Worm (Caenorhabditis elegans): ENCODE results near the gene pmp-2.
"Not testable (repeated sequence)": the region's sequence is repeated elsewhere in the genome, so short reads cannot be mapped to it uniquely, and the experiment has no call there.

The pmp-2 gene

ce11 chrII:6909568-6910122 is 22.0 kb upstream of the pmp-2 start, which contains the start of gene asm-1:
Gene asm-1 (plus strand): TSS chrII:6910072.
- no peak for TF ChIP-seq ceh-82 (tag; optimal IDR thresholded peaks at IDR 0.05)
- TF ChIP-seq mml-1 (tag; optimal IDR thresholded peaks at IDR 0.05) = no peak
- no peak for TF ChIP-seq zag-1 (tag; optimal IDR thresholded peaks at IDR 0.05)
- TF ChIP-seq nhr-237 (tag; optimal IDR thresholded peaks at IDR 0.05) = no peak
- TF ChIP-seq nfya-1 (tag; optimal IDR thresholded peaks at IDR 0.05; ENCODE audit: insufficient read depth) = no peak
- no peak for TF ChIP-seq nhr-67 (tag; optimal IDR thresholded peaks at IDR 0.05)
- TF ChIP-seq elt-2 (tag; optimal IDR thresholded peaks at IDR 0.05) = peak; percentile 26

DNA sequence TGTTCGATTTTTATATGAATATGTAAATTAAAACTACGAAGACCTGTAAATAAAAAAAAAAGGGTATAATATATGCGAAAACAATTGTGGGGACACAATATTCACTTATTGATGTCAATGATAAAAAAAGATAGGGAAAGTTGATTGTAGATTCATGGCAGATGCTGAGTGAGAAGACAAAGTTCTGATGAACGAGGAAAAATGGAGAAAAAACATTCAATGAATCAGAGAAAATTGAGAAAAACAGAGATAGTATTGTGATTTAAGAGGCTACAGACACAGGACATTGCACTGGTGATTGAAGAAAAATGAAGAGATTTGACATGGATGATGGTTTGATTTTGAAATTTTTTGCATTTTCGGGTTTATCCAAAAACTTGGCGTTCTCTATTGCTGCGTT is 21.1 kb upstream of the pmp-2 start:
- no peak for TF ChIP-seq unc-39 (tag; optimal IDR thresholded peaks at IDR 0.05)
- no peak for TF ChIP-seq elt-2 (tag; optimal IDR thresholded peaks at IDR 0.05)
- TF ChIP-seq ztf-11 (tag; optimal IDR thresholded peaks at IDR 0.05) = no peak
- TF ChIP-seq fkh-10 (GFP tag; optimal IDR thresholded peaks at IDR 0.05) = no peak
- no peak for TF ChIP-seq nhr-43 (tag; optimal IDR thresholded peaks at IDR 0.05; ENCODE audit: poor library complexity, severe bottlenecking)
- TF ChIP-seq lsy-12 (tag; optimal IDR thresholded peaks at IDR 0.05) = no peak
- no peak for TF ChIP-seq jun-1 (tag; optimal IDR thresholded peaks at IDR 0.05)
- TF ChIP-seq nhr-12 (tag; optimal IDR thresholded peaks at IDR 0.05) = no peak
- no peak for TF ChIP-seq R02D3.7 (tag; optimal IDR thresholded peaks at IDR 0.05)
- no peak for TF ChIP-seq egl-27 (tag; optimal IDR thresholded peaks at IDR 0.05)
- TF ChIP-seq egl-5 (tag; optimal IDR thresholded peaks at IDR 0.05) = no peak
- no peak for TF ChIP-seq hmg-11 (tag; optimal IDR thresholded peaks at IDR 0.05)
- TF ChIP-seq daf-12 (tag; optimal IDR thresholded peaks at IDR 0.05) = no peak
- no peak for TF ChIP-seq ceh-9 (tag; optimal IDR thresholded peaks at IDR 0.05)
- TF ChIP-seq ceh-16 (tag; optimal IDR thresholded peaks at IDR 0.05) = no peak
- TF ChIP-seq nhr-77 (tag; optimal IDR thresholded peaks at IDR 0.05) = no peak
- no peak for TF ChIP-seq zag-1 (tag; optimal IDR thresholded peaks at IDR 0.05)
- TF ChIP-seq eor-1 (tag; optimal IDR thresholded peaks at IDR 0.05) = no peak
- no peak for TF ChIP-seq ceh-28 (tag; optimal IDR thresholded peaks at IDR 0.05)

DNA sequence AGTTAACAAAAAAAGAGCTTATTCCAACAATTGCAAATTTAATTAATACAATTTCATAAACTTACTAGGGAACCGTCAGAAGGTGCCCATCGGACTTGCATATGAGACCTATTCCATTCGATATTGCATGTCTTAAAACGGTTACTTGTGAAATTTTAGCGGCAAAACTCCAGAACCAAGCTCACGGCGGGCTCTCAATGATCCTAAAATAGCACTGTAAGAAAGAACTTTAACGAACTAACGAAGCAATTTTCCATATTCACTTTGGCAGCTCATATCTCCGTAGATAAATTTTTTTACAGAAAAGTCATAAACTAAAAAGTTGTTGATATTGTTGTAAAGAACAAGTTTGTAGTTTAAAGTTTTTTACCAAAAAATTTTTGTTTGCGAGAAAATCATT is 20.1 kb upstream of the pmp-2 start, which contains the start of gene B0252.3:
Gene B0252.3, minus strand, starts transcription at position 101 of the 400 bp plus-strand sequence.
- not testable (repeated sequence) for TF ChIP-seq nhr-25, egl-5, ZK546.5 (tag; optimal IDR thresholded peaks at IDR 0.05)

ce11 chrII:6901795-6902194 is 14.2 kb upstream of the pmp-2 start, which contains the start of gene psmd-9:
Gene psmd-9 (plus strand): TSS chrII:6902095.
- TF ChIP-seq pha-4 (tag; optimal IDR thresholded peaks at IDR 0.05) (no peak), R02D3.7 (tag; optimal IDR thresholded peaks at IDR 0.05) (no peak), elt-3 (tag; optimal IDR thresholded peaks at IDR 0.05) (no peak), snpc-4 (tag; optimal IDR thresholded peaks at IDR 0.05) (no peak), lin-15B (tag; optimal IDR thresholded peaks at IDR 0.05) (no peak), nhr-237 (tag; optimal IDR thresholded peaks at IDR 0.05) (no peak), lsy-12 (tag; optimal IDR thresholded peaks at IDR 0.05) (no peak), fkh-2 (tag; optimal IDR thresholded peaks at IDR 0.05) (no peak)

DNA sequence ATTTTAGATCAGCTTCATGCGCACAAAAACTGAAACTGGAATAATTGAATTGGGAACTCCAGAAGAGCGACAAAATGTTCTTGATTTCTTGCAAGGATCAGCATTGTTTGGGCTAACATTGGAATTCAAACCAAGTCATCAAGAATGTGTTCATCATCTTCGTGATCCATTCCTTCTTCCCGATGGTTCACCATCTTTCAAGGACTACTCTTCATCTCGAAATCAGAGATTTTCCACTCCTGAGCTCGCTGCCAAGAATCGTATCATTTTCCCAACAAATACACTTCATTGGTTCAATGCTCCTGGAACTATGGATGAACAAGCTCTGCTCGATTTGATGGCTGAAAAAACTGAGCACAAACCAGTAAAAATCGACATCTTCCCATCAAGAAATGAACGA is 13.1 kb upstream of the pmp-2 start:
- TF ChIP-seq nhr-11 (tag; optimal IDR thresholded peaks at IDR 0.05) (no peak), snpc-4 (tag; optimal IDR thresholded peaks at IDR 0.05) (no peak), elt-1 (tag; optimal IDR thresholded peaks at IDR 0.05) (no peak), ceh-16 (tag; optimal IDR thresholded peaks at IDR 0.05) (no peak), sea-2 (GFP tag; optimal IDR thresholded peaks at IDR 0.05) (no peak), mml-1 (tag; optimal IDR thresholded peaks at IDR 0.05) (no peak), fos-1 (tag; optimal IDR thresholded peaks at IDR 0.05) (no peak), pha-4 (tag; optimal IDR thresholded peaks at IDR 0.05) (no peak), nhr-28 (tag; optimal IDR thresholded peaks at IDR 0.05) (no peak), lin-15B (tag; optimal IDR thresholded peaks at IDR 0.05) (no peak)

Data from whole organism, L3 larva.